Worm (Caenorhabditis elegans) whole organism, L2 larva: ENCODE data around the gene W07A12.4.

Experiments
- C34F6.9 ChIP-seq: fragments of 150-350 bp; optimal IDR thresholded peaks from 2 replicates; lab custom pipeline; 2014; ENCODE audit warnings: missing biosample characterization, missing genetic modification characterization
- F13H6.1 ChIP-seq: sonication (generic microtip); optimal IDR thresholded peaks from 2 replicates; lab custom pipeline; 2016; ENCODE audit warnings: missing genetic modification characterization, missing compliant biosample characterization
- R02D3.7 ChIP-seq: fragments of 150-350 bp; optimal IDR thresholded peaks from 2 replicates; lab custom pipeline; 2014; ENCODE audit warnings: missing biosample characterization, missing genetic modification characterization
- Y55F3AM.14 ChIP-seq: fragments of 200-800 bp; sonication (Bioruptor generic); optimal IDR thresholded peaks from 2 replicates; lab custom pipeline; 2018; ENCODE audit warnings: mild to moderate bottlenecking, missing genetic modification characterization, missing compliant biosample characterization
- ZK546.5 ChIP-seq: sonication (generic microtip); optimal IDR thresholded peaks from 2 replicates; lab custom pipeline; 2017; ENCODE audit warnings: missing biosample characterization, missing genetic modification characterization
- aly-2 ChIP-seq: fragments of 150-350 bp; optimal IDR thresholded peaks from 2 replicates; lab custom pipeline; 2014; ENCODE audit warnings: missing biosample characterization, missing genetic modification characterization
- ama-1 ChIP-seq: fragments of 150-350 bp; optimal IDR thresholded peaks from 2 replicates; lab custom pipeline; 2018; ENCODE audit warnings: inconsistent platforms
- blmp-1 ChIP-seq: sonication (generic microtip); optimal IDR thresholded peaks from 2 replicates; lab custom pipeline; 2017; ENCODE audit warnings: missing genetic modification characterization, mild to moderate bottlenecking, missing compliant biosample characterization, antibody characterized with exemption, moderate library complexity; ENCODE audit not compliant: insufficient read depth
- ceh-16 ChIP-seq: fragments of 150-350 bp; optimal IDR thresholded peaks from 2 replicates; lab custom pipeline; 2014; ENCODE audit warnings: missing biosample characterization, missing genetic modification characterization
- ceh-82 ChIP-seq: fragments of 150-350 bp; optimal IDR thresholded peaks from 2 replicates; lab custom pipeline; 2014; ENCODE audit warnings: missing biosample characterization, missing genetic modification characterization
- crh-2 ChIP-seq: sonication (generic microtip); optimal IDR thresholded peaks from 2 replicates; lab custom pipeline; 2017; ENCODE audit warnings: missing biosample characterization, missing genetic modification characterization
- dmd-4 ChIP-seq: sonication (generic microtip); optimal IDR thresholded peaks from 2 replicates; lab custom pipeline; 2017; ENCODE audit warnings: missing biosample characterization, missing genetic modification characterization
- egl-27 ChIP-seq: sonication (generic microtip); optimal IDR thresholded peaks from 3 replicates; lab custom pipeline; 2017; ENCODE audit warnings: missing biosample characterization, missing genetic modification reagents, missing genetic modification characterization
- elt-3 ChIP-seq: sonication (generic microtip); optimal IDR thresholded peaks from 2 replicates; lab custom pipeline; 2017; ENCODE audit warnings: missing biosample characterization, missing genetic modification characterization
- fos-1 ChIP-seq: fragments of 150-350 bp; optimal IDR thresholded peaks from 2 replicates; lab custom pipeline; 2014; ENCODE audit warnings: missing biosample characterization, missing genetic modification characterization
- gmeb-1 ChIP-seq: fragments of 150-350 bp; optimal IDR thresholded peaks from 2 replicates; lab custom pipeline; 2014; ENCODE audit warnings: missing biosample characterization, missing genetic modification characterization
- lin-11 ChIP-seq: fragments of 150-350 bp; sonication (generic microtip); optimal IDR thresholded peaks from 2 replicates; lab custom pipeline; 2014; ENCODE audit warnings: missing biosample characterization, missing genetic modification characterization, inconsistent platforms, mixed read lengths
- lin-13 ChIP-seq: fragments of 150-350 bp; optimal IDR thresholded peaks from 2 replicates; lab custom pipeline; 2014; ENCODE audit warnings: missing biosample characterization, missing genetic modification reagents, missing genetic modification characterization
- lsy-2 ChIP-seq, 2 experiments: fragments of 150-350 bp in 1 of 2; sonication (generic microtip) in 1 of 2; optimal IDR thresholded peaks; 2 replicates each; lab custom pipeline; 2014 to 2017; ENCODE audit warnings: missing biosample characterization in 2 of 2, missing genetic modification characterization in 2 of 2
- mab-5 ChIP-seq: fragments of 150-350 bp; optimal IDR thresholded peaks from 2 replicates; lab custom pipeline; 2014; ENCODE audit warnings: missing biosample characterization, missing genetic modification characterization
- mbf-1 ChIP-seq: sonication (generic microtip); optimal IDR thresholded peaks from 2 replicates; lab custom pipeline; 2017; ENCODE audit warnings: missing biosample characterization, missing genetic modification characterization
- mdl-1 ChIP-seq, 2 experiments: fragments of 150-350 bp in 1 of 2; sonication (generic microtip) in 1 of 2; optimal IDR thresholded peaks; 2 replicates each; lab custom pipeline; 2017; ENCODE audit warnings: missing biosample characterization in 2 of 2, missing genetic modification characterization in 2 of 2
- nhr-10 ChIP-seq: sonication (generic microtip); optimal IDR thresholded peaks from 2 replicates; lab custom pipeline; 2017; ENCODE audit warnings: missing biosample characterization, missing genetic modification characterization
- nhr-11 ChIP-seq: fragments of 150-350 bp; optimal IDR thresholded peaks from 2 replicates; lab custom pipeline; 2014; ENCODE audit warnings: missing biosample characterization, missing genetic modification characterization
- nhr-129 ChIP-seq: fragments of 150-350 bp; optimal IDR thresholded peaks from 2 replicates; lab custom pipeline; 2014; ENCODE audit warnings: missing biosample characterization, missing genetic modification characterization
- nhr-21 ChIP-seq: fragments of 150-350 bp; optimal IDR thresholded peaks from 2 replicates; lab custom pipeline; 2014; ENCODE audit warnings: missing biosample characterization, missing genetic modification characterization
- nhr-23 ChIP-seq: fragments of 150-350 bp; optimal IDR thresholded peaks from 2 replicates; lab custom pipeline; 2014; ENCODE audit warnings: missing biosample characterization, missing genetic modification reagents, missing genetic modification characterization
- nhr-237 ChIP-seq: fragments of 150-350 bp; optimal IDR thresholded peaks from 2 replicates; lab custom pipeline; 2014; ENCODE audit warnings: missing biosample characterization, missing genetic modification characterization
- nhr-25 ChIP-seq: fragments of 150-350 bp; sonication (generic microtip); optimal IDR thresholded peaks from 3 replicates; lab custom pipeline; 2014; ENCODE audit warnings: missing biosample characterization, missing genetic modification characterization
- nhr-6 ChIP-seq: fragments of 150-350 bp; optimal IDR thresholded peaks from 2 replicates; lab custom pipeline; 2014; ENCODE audit warnings: missing biosample characterization, missing genetic modification characterization
- nhr-77 ChIP-seq: fragments of 150-350 bp; optimal IDR thresholded peaks from 2 replicates; lab custom pipeline; 2014; ENCODE audit warnings: missing biosample characterization, missing genetic modification characterization
- skn-1 ChIP-seq: sonication (generic microtip); optimal IDR thresholded peaks from 2 replicates; lab custom pipeline; 2017; ENCODE audit warnings: missing biosample characterization, missing genetic modification characterization
- sma-3 ChIP-seq: sonication (generic microtip); optimal IDR thresholded peaks from 2 replicates; lab custom pipeline; 2016; ENCODE audit warnings: missing genetic modification reagents, missing genetic modification characterization, missing compliant biosample characterization
- sma-9 ChIP-seq, 2 experiments: fragments of 150-350 bp in 1 of 2; sonication (generic microtip) in 1 of 2; optimal IDR thresholded peaks; 2 replicates each; lab custom pipeline; 2014 to 2016; ENCODE audit warnings: missing genetic modification characterization in 2 of 2, mild to moderate bottlenecking in 1 of 2, missing biosample characterization in 1 of 2, missing compliant biosample characterization in 1 of 2, missing genetic modification reagents in 1 of 2, moderate library complexity in 1 of 2
- snpc-4 ChIP-seq: fragments of 150-350 bp; optimal IDR thresholded peaks from 2 replicates; lab custom pipeline; 2014; ENCODE audit warnings: missing biosample characterization, missing genetic modification characterization
- unc-39 ChIP-seq: fragments of 150-350 bp; optimal IDR thresholded peaks from 2 replicates; lab custom pipeline; 2014; ENCODE audit warnings: missing biosample characterization, missing genetic modification characterization
- unc-55 ChIP-seq: fragments of 150-350 bp; sonication (generic microtip); optimal IDR thresholded peaks from 3 replicates; lab custom pipeline; 2014; ENCODE audit warnings: missing biosample characterization, missing genetic modification reagents, missing genetic modification characterization
- unc-62 ChIP-seq: fragments of 150-350 bp; optimal IDR thresholded peaks from 2 replicates; lab custom pipeline; 2014; ENCODE audit warnings: missing biosample characterization, missing genetic modification reagents, missing genetic modification characterization
- ztf-1 ChIP-seq: fragments of 200-800 bp; sonication (Bioruptor generic); conservative IDR thresholded peaks from 2 replicates; pipeline ENCODE4 v1.3.6; 2022; ENCODE audit warnings: missing genetic modification characterization, missing compliant biosample characterization
- ztf-11 ChIP-seq: sonication (generic microtip); optimal IDR thresholded peaks from 2 replicates; lab custom pipeline; 2017; ENCODE audit warnings: missing biosample characterization, missing genetic modification characterization
- ztf-4 ChIP-seq: fragments of 150-350 bp; optimal IDR thresholded peaks from 2 replicates; lab custom pipeline; 2014; ENCODE audit warnings: missing biosample characterization, missing genetic modification characterization

Gene W07A12.4

ce11 chrII:9160197-9160806, 14.2 kb downstream of the W07A12.4 start:
- TF ChIP-seq gmeb-1 (tag; lab: Kevin White, UChicago) (peak; percentile 38), mab-5 (tag; lab: Kevin White, UChicago) (no peak), nhr-23 (tag; lab: Kevin White, UChicago) (no peak), Y55F3AM.14 (no peak), R02D3.7 (tag; lab: Kevin White, UChicago) (no peak), aly-2 (tag; lab: Kevin White, UChicago) (no peak), nhr-77 (no peak), ztf-1 (no peak), skn-1 (peak; percentile 72), unc-39 (tag; lab: Kevin White, UChicago) (no peak), ceh-16 (tag; lab: Kevin White, UChicago) (no peak), lin-13 (GFP tag; lab: Kevin White, UChicago) (no peak), crh-2 (tag; lab: Kevin White, UChicago) (peak; percentile 4), nhr-21 (tag; lab: Kevin White, UChicago) (peak; percentile 89), ztf-11 (no peak), ZK546.5 (tag; lab: Kevin White, UChicago) (no peak), mbf-1 (no peak), mdl-1 (tag; optimal IDR thresholded peaks at IDR 0.05; lab: Kevin White, UChicago) (no peak), blmp-1 (tag; lab: Kevin White, UChicago) (peak; percentile 40), fos-1 (tag; lab: Kevin White, UChicago) (peak; percentile 72), sma-3 (GFP tag; lab: Kevin White, UChicago) (peak; percentile 85), egl-27 (tag; lab: Kevin White, UChicago) (no peak), nhr-237 (tag; lab: Kevin White, UChicago) (no peak), ztf-4 (tag; lab: Kevin White, UChicago) (no peak), lin-11 (tag; lab: Kevin White, UChicago) (no peak), elt-3 (tag; lab: Kevin White, UChicago) (no peak), unc-55 (no peak), unc-62 (GFP tag; lab: Kevin White, UChicago) (no peak), nhr-25 (tag; lab: Kevin White, UChicago) (peak; percentile 26), ama-1 (no peak), sma-9 (GFP tag; optimal IDR thresholded peaks at IDR 0.05; lab: Kevin White, UChicago) (peak; percentile 90), sma-9 (tag; optimal IDR thresholded peaks at IDR 0.05; lab: Kevin White, UChicago) (no peak), F13H6.1 (tag; lab: Kevin White, UChicago) (no peak), lsy-2 (tag; optimal IDR thresholded peaks at IDR 0.05; lab: Kevin White, UChicago) (no peak), C34F6.9 (no peak), nhr-6 (no peak), nhr-129 (tag; lab: Kevin White, UChicago) (peak; percentile 52), nhr-11 (tag; lab: Kevin White, UChicago) (no peak), ceh-82 (tag; lab: Kevin White, UChicago) (no peak)

- TF ChIP-seq egl-27 (tag; lab: Kevin White, UChicago) (no peak), aly-2 (tag; lab: Kevin White, UChicago) (no peak), nhr-25 (tag; lab: Kevin White, UChicago) (peak; percentile 64), blmp-1 (tag; lab: Kevin White, UChicago) (peak; percentile 1), dmd-4 (tag; lab: Kevin White, UChicago) (no peak), lin-13 (GFP tag; lab: Kevin White, UChicago) (no peak), snpc-4 (tag; lab: Kevin White, UChicago) (no peak), ztf-1 (no peak), R02D3.7 (tag; lab: Kevin White, UChicago) (no peak), sma-9 (GFP tag; optimal IDR thresholded peaks at IDR 0.05; lab: Kevin White, UChicago) (peak; percentile 62), sma-9 (tag; optimal IDR thresholded peaks at IDR 0.05; lab: Kevin White, UChicago) (no peak), crh-2 (tag; lab: Kevin White, UChicago) (no peak), sma-3 (GFP tag; lab: Kevin White, UChicago) (peak; percentile 10), nhr-10 (tag; lab: Kevin White, UChicago) (no peak)
Observed at ce11 chrII:9161023-9161422, 15.0 kb downstream of the W07A12.4 start, which contains the start of gene rhy-1. rhy-1 (plus strand) TSS chrII:9161379.
